Fruit fly (Drosophila melanogaster): ENCODE results near the gene CG34425.

DNA sequence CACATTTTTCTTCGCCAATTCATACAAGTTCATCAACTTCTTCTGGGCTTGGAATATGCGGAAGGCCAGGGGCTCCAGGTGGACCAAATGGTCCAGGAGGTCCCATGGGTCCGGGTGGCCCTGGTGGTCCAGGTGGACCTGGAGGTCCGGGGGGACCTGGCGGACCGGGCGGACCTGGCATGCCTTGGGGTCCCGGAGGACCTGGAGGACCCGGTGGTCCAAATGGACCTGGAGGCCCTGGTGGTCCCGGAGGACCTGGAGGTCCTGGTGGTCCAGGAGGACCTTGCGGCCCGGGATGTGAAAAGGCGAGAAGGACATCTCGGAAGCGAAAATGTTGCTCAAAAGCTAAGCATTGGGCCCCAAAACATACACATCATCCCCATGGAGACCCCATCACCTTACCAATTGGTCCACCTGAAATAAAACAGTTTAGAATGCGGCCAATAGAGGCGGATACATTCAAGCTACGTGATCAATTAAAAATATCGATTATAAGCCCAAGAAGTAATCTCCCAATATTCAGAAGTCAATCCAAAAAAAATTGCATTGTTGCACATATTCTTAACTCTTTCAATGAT lies 36.5 kb upstream of the CG34425 start:
- TF ChIP-seq CG8478 (optimal IDR thresholded peaks at IDR 0.05) (no peak), CTCF (optimal IDR thresholded peaks at IDR 0.05) (no peak)
